Fruit fly (Drosophila melanogaster): ENCODE results near the gene CG43131.

The CG43131 gene

DNA sequence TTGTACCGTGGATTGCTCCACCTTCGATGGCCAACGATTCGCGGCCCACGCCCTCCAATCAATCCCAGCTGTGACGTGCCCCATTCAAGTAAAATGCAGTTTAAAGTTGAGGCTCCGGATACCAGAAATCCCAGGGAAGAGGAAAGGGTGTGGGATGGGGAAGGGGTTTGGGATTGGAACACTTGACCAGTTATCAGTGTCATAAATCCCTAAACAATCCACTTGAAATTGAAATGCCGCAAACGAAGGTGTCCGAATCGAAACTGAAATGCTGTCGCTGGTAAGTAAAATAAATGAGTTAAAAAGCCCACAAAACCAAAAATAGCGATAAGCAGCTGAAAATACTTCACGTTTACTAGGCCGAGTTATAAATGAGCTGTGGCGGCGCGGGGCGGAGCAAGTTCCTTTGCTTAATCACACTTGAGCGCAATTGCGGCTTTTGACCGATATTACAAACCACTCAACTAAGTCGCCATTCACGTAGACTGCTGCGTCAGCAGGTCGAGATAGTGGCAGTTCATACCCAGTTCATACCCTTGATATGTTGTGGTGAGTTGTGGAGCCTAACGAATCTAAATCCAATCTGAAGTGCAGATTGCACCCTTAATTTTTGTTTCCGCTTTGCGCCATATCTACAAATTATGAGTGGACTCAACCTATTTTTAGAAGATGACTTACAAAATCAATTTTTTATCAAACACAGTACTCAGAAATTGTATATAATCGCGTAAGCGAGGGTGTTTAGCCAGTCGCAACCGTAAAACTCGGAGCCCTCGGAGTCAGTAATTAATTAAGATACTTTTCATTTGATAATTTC, 44.2 kb downstream of the CG43131 start:
- TF ChIP-seq psq (optimal IDR thresholded peaks at IDR 0.05) (no peak), CG8478 (optimal IDR thresholded peaks at IDR 0.05) (no peak), pan (optimal IDR thresholded peaks at IDR 0.05) (peak; percentile 81)

DNA sequence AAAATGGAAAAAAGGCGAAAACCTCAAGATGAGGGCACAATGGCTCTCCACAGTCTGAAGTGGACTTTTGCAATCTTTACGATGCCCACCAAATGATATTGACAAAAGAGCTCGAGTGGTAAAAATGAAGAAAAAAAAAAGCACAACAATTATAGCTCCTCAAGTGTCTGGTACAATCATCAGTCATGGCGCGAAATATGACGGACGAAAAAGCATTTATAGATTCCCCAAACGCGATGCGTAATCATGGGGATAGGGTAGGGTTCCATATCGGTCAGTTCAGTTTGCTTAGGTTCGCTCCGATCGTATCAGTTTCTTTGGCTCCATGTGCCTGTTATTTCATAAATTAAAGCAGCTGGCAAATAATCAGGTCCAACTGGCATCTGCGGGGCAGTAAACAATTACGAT, 45.7 kb downstream of the CG43131 start:
- TF ChIP-seq usp (GFP tag; optimal IDR thresholded peaks at IDR 0.05) (no peak), pan (optimal IDR thresholded peaks at IDR 0.05) (no peak), CG8478 (optimal IDR thresholded peaks at IDR 0.05) (no peak)

DNA sequence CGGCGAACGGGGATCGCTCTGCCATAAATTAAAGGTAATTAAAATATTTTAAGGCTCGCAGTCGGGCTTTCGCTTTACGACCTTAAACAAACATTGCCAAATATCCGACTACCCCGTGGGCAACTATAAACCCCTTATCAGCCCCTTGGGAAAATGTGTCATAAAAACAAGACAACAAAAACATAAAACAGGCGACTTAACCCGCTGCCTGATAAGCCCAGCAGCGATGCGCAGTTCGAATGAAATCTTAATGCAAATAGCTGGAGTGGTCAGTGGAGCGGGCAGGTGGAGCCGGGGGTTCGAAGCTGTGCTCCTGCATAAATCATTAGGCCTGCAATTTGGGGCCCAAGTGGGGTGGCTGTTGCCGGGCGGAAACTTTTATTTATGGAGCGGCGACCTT, 46.5 kb downstream of the CG43131 start:
- no peak for TF ChIP-seq pan (optimal IDR thresholded peaks at IDR 0.05)
- TF ChIP-seq Dll (optimal IDR thresholded peaks at IDR 0.05): no peak
- no peak for TF ChIP-seq usp (GFP tag; optimal IDR thresholded peaks at IDR 0.05)
- TF ChIP-seq psq (optimal IDR thresholded peaks at IDR 0.05): no peak
- TF ChIP-seq CG8478 (optimal IDR thresholded peaks at IDR 0.05): no peak
- TF ChIP-seq EcR (GFP tag; optimal IDR thresholded peaks at IDR 0.05): no peak

DNA sequence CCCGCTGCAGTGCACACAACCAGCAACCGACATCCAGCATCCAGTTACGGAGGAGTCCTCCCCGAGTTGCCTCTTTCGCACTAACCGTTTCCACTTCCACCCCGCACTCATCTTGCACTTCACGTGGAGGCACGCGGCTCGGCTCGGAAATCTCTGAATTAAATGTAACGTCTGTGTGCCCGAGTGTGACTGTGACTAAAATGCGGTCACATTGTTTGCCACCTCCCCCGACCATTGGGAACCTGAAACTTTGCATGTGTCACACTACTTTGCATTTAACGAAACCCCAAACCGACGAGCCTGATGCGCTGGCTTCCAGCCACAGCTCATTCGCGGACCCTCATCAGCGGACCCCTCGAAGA, 47.7 kb downstream of the CG43131 start:
- TF ChIP-seq usp (GFP tag; optimal IDR thresholded peaks at IDR 0.05) (no peak), pan (optimal IDR thresholded peaks at IDR 0.05) (no peak), CG8478 (optimal IDR thresholded peaks at IDR 0.05) (no peak), EcR (GFP tag; optimal IDR thresholded peaks at IDR 0.05) (no peak), psq (optimal IDR thresholded peaks at IDR 0.05) (no peak), Dll (optimal IDR thresholded peaks at IDR 0.05) (no peak)

DNA sequence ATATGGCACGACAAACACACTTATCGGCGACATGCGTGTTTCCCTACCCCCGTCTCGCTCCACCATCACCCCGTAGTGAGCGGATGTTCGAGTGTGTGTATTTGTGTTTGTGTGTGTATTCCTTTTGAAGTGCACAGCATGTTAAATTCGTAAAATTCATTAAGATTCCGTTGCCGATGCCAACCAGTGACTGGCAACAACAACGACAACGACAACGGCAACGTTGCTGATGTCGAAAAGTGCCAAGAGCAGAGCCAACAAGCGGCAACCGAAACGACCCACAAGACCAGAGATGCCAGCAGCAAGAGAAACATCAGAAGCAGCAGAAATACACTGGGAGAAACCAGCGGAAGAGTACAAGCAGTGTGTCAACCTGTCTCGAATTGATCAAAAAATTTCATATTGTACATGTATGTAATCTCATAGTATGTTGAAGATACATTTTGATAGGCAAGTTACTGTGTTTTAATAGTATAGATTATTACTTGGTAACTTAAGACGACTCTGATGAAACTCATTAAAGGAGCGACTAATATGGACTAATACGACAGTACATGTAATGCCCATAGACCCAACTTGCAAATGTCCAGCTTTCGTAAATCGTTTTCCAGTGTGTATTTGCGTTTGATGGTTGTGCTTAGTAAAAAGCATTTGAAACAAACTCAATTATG, 48.2 kb downstream of the CG43131 start:
- TF ChIP-seq pan (optimal IDR thresholded peaks at IDR 0.05): no peak
- no peak for TF ChIP-seq psq (optimal IDR thresholded peaks at IDR 0.05)
- TF ChIP-seq usp (GFP tag; optimal IDR thresholded peaks at IDR 0.05): no peak
- no peak for TF ChIP-seq EcR (GFP tag; optimal IDR thresholded peaks at IDR 0.05)
- no peak for TF ChIP-seq Dll (optimal IDR thresholded peaks at IDR 0.05)
- TF ChIP-seq CG8478 (optimal IDR thresholded peaks at IDR 0.05): no peak

DNA sequence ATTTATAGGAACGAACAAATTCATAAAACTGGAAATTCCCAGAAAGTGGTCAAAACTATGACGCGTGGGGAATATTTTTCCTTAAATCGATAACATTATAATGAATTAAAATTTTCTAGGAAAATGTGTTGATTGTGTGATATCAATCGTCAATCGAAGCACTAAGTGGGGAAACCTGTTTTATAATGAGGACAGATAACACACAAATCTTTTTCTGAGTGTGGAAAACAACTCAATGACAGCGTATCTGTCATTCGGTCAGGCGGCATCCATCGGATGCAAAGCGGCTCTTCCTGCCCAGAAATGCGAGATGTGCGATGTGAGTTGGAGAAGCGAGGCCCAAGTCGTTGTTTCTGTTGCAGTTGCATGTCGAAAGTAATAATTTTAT, 48.7 kb downstream of the CG43131 start:
- TF ChIP-seq EcR (GFP tag; optimal IDR thresholded peaks at IDR 0.05): no peak
- TF ChIP-seq CG8478 (optimal IDR thresholded peaks at IDR 0.05): no peak

DNA sequence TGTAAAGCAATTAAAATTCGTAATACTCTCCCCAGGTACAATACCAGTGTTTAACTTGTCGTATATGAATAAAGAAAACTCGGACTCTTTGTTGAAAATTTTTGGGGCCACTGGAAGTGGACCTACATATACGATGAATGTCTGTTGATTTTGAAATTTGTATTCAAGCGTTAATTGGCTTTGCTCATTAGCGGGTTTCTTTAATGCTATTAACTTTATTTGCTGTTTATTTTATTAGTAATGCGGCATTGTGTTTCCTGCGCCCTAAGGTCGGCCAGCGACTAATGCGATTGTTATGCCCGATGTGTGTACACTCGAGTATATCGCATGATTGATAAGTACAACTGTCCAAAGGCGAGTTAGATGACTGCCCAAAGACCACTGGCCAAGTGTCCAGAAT, 49.7 kb downstream of the CG43131 start:
- no peak for TF ChIP-seq Dll (optimal IDR thresholded peaks at IDR 0.05)
- TF ChIP-seq psq (optimal IDR thresholded peaks at IDR 0.05): no peak
- no peak for TF ChIP-seq usp (GFP tag; optimal IDR thresholded peaks at IDR 0.05)
- TF ChIP-seq CG8478 (optimal IDR thresholded peaks at IDR 0.05): no peak
- no peak for TF ChIP-seq pan (optimal IDR thresholded peaks at IDR 0.05)
- no peak for TF ChIP-seq EcR (GFP tag; optimal IDR thresholded peaks at IDR 0.05)
